Worm (Caenorhabditis elegans): ENCODE data around the gene F42E11.3.

The F42E11.3 gene

ce11 chrX:11407682-11408335 is 32.4 kb upstream of the F42E11.3 start, which contains the start of gene F08B12.4 (continued):
- TF ChIP-seq dve-1 (tag; optimal IDR thresholded peaks at IDR 0.05; ENCODE audit: insufficient read depth) = peak; percentile 81
- TF ChIP-seq unc-62 (GFP tag; optimal IDR thresholded peaks at IDR 0.05 in 1 of 2) = no peak
- no peak for TF ChIP-seq unc-62 (tag; optimal IDR thresholded peaks at IDR 0.05)
- no peak for TF ChIP-seq ceh-28 (tag; optimal IDR thresholded peaks at IDR 0.05)
- TF ChIP-seq ztf-7 (tag; optimal IDR thresholded peaks at IDR 0.05) = no peak
- no peak for TF ChIP-seq daf-8 (GFP tag; IDR thresholded peaks at IDR 0.05)
- TF ChIP-seq hmg-1.1 (GFP tag; IDR thresholded peaks at IDR 0.05) = no peak
- TF ChIP-seq F49E8.2 (tag; optimal IDR thresholded peaks at IDR 0.05; ENCODE audit: borderline replicate concordance) = no peak
- no peak for TF ChIP-seq D1046.2 (GFP tag; IDR thresholded peaks at IDR 0.05)
- no peak for TF ChIP-seq fkh-10 (GFP tag; optimal IDR thresholded peaks at IDR 0.05)

- TF ChIP-seq lim-7 (GFP tag; IDR thresholded peaks at IDR 0.05) (no peak), egl-27 (tag; optimal IDR thresholded peaks at IDR 0.05) (no peak), jun-1 (tag; optimal IDR thresholded peaks at IDR 0.05) (no peak), aha-1 (tag) (peak; percentile 92), snpc-1.2 (GFP tag; IDR thresholded peaks at IDR 0.05) (no peak), ceh-28 (tag; optimal IDR thresholded peaks at IDR 0.05) (no peak), zag-1 (tag; optimal IDR thresholded peaks at IDR 0.05) (no peak), lin-1 (GFP tag; IDR thresholded peaks at IDR 0.05) (no peak), nhr-102 (tag; optimal IDR thresholded peaks at IDR 0.05) (no peak), daf-16 (GFP tag; optimal IDR thresholded peaks at IDR 0.05) (no peak), daf-16 (tag; optimal IDR thresholded peaks at IDR 0.05) (peak; percentile 19), Y5F2A.4 (GFP tag; optimal IDR thresholded peaks at IDR 0.05) (no peak), nhr-28 (tag; optimal IDR thresholded peaks at IDR 0.05) (no peak), gei-8 (GFP tag; optimal IDR thresholded peaks at IDR 0.05) (no peak), ceh-44 (GFP tag; IDR thresholded peaks at IDR 0.05) (no peak), ama-1 (optimal IDR thresholded peaks at IDR 0.05) (no peak), zip-2 (tag; optimal IDR thresholded peaks at IDR 0.05) (no peak), sdz-12 (GFP tag; optimal IDR thresholded peaks at IDR 0.05) (no peak), pqm-1 (tag; optimal IDR thresholded peaks at IDR 0.05) (no peak), R02D3.7 (tag; optimal IDR thresholded peaks at IDR 0.05) (no peak), arid-1 (GFP tag; conservative IDR thresholded peaks at IDR 0.05) (no peak), mep-1 (tag; optimal IDR thresholded peaks at IDR 0.05) (peak; percentile 50), spr-3 (GFP tag; optimal IDR thresholded peaks at IDR 0.05) (no peak), zfp-3 (GFP tag; conservative IDR thresholded peaks at IDR 0.05) (no peak), nhr-77 (tag; optimal IDR thresholded peaks at IDR 0.05) (no peak), T20F7.1 (GFP tag; optimal IDR thresholded peaks at IDR 0.05) (no peak)
Measured at ce11 chrX:11406784-11407183, 31.4 kb upstream of the F42E11.3 start.

- TF ChIP-seq nhr-48 (tag; optimal IDR thresholded peaks at IDR 0.05) = no peak
- TF ChIP-seq tag-97 (GFP tag; IDR thresholded peaks at IDR 0.05) = no peak
- no peak for TF ChIP-seq lim-7 (GFP tag; IDR thresholded peaks at IDR 0.05)
- peak in 1 of 2 experiments; percentile 14 for TF ChIP-seq unc-62 (GFP tag; optimal IDR thresholded peaks at IDR 0.05 in 1 of 2)
- TF ChIP-seq unc-62 (tag; optimal IDR thresholded peaks at IDR 0.05) = no peak
- no peak for TF ChIP-seq set-16 (GFP tag; IDR thresholded peaks at IDR 0.05)
- no peak for TF ChIP-seq nhr-10 (tag; optimal IDR thresholded peaks at IDR 0.05)
- TF ChIP-seq cey-2 (tag; optimal IDR thresholded peaks at IDR 0.05; ENCODE audit: borderline replicate concordance, insufficient read depth) = no peak
- TF ChIP-seq mdt-29 (GFP tag; IDR thresholded peaks at IDR 0.05) = no peak
- TF ChIP-seq lin-39 (tag; optimal IDR thresholded peaks at IDR 0.05) = no peak
- TF ChIP-seq ceh-62 (tag; optimal IDR thresholded peaks at IDR 0.05) = no peak
- no peak for TF ChIP-seq spr-3 (GFP tag; optimal IDR thresholded peaks at IDR 0.05)
- peak; percentile 59; the same call in 1 of the 2 replicates for TF ChIP-seq ctbp-1 (GFP tag; IDR thresholded peaks at IDR 0.05)
- TF ChIP-seq daf-8 (GFP tag; IDR thresholded peaks at IDR 0.05) = no peak
Measured at ce11 chrX:11405908-11406307, 30.5 kb upstream of the F42E11.3 start, which contains the start of gene slo-2. Gene slo-2 (minus strand): TSS chrX:11405931.
